Worm (Caenorhabditis elegans): ENCODE measurements around the gene ZK856.5.

Gene ZK856.5

DNA sequence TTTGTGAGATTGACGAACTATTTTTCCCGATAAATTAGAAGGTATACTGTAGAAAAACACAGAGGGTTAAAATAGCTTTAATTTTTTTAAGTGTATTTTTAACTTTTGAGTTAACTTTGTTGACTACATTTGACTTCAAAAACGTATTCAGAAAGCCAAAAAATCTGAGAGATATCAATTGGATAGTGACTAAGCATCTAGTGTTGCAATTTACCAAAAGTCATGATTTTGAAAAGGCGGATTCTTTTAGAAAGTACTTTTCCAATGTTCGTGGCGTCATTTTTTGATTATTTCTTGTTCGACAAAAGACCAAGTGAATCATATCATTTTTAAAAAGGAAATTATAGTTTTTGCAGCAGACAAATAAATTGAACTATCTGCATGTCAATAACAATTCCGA lies 21.1 kb downstream of the ZK856.5 start:
- TF ChIP-seq ceh-19 (GFP tag; optimal IDR thresholded peaks at IDR 0.05) (no peak), odd-2 (tag; optimal IDR thresholded peaks at IDR 0.05) (no peak), dmd-4 (tag; optimal IDR thresholded peaks at IDR 0.05; ENCODE audit: borderline replicate concordance) (no peak), npax-4 (tag; optimal IDR thresholded peaks at IDR 0.05) (no peak), sox-4 (tag; optimal IDR thresholded peaks at IDR 0.05) (no peak), pax-1 (tag; optimal IDR thresholded peaks at IDR 0.05) (no peak), unc-42 (tag; optimal IDR thresholded peaks at IDR 0.05) (no peak), ceh-48 (tag; optimal IDR thresholded peaks at IDR 0.05) (no peak), pha-2 (tag; optimal IDR thresholded peaks at IDR 0.05) (no peak), sox-2 (GFP tag; IDR thresholded peaks at IDR 0.05) (no peak), hlh-15 (tag; optimal IDR thresholded peaks at IDR 0.05) (no peak), mec-3 (tag; optimal IDR thresholded peaks at IDR 0.05; ENCODE audit: borderline replicate concordance) (no peak), gmeb-2 (tag; optimal IDR thresholded peaks at IDR 0.05) (no peak), fkh-6 (tag; optimal IDR thresholded peaks at IDR 0.05) (no peak), ceh-9 (tag; optimal IDR thresholded peaks at IDR 0.05) (no peak)

DNA sequence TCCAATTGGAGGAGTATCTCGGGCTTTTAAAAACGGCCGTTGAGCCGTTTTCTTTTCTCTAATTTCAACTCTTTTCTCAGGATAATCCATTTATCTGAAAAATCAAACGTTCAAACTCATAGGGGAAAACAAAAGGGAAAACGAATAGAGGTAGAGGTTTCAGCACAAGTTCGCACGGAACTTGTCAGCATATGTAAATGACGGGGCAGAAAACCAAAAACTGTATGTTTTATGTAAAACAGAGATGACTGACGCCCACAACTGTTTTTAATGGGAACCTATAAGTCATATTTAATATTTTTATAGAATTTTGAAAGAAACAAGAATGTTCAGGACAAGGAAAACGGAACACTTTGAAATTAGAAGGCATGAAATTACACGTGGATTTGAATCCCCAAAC lies 23.6 kb downstream of the ZK856.5 start, which contains the start of gene C51E3.6:
C51E3.6 (minus strand) TSS at position 101 of the 400 bp plus-strand sequence.
- TF ChIP-seq elt-4 (tag; optimal IDR thresholded peaks at IDR 0.05) (no peak), nhr-232 (tag; optimal IDR thresholded peaks at IDR 0.05) (no peak), sox-4 (tag; optimal IDR thresholded peaks at IDR 0.05) (no peak), pha-2 (tag; optimal IDR thresholded peaks at IDR 0.05) (no peak), madf-2 (tag; optimal IDR thresholded peaks at IDR 0.05) (no peak), tbx-2 (tag; optimal IDR thresholded peaks at IDR 0.05) (no peak), unc-3 (GFP tag; conservative IDR thresholded peaks at IDR 0.05) (no peak), unc-3 (tag; optimal IDR thresholded peaks at IDR 0.05) (no peak), tbx-7 (tag; optimal IDR thresholded peaks at IDR 0.05) (no peak), ceh-14 (tag; optimal IDR thresholded peaks at IDR 0.05) (no peak), Y22D7AL.16 (tag; optimal IDR thresholded peaks at IDR 0.05) (no peak), F13H6.1 (tag; optimal IDR thresholded peaks at IDR 0.05) (no peak), ztf-16 (tag; optimal IDR thresholded peaks at IDR 0.05) (no peak), odd-2 (tag; optimal IDR thresholded peaks at IDR 0.05) (no peak), ceh-2 (tag; optimal IDR thresholded peaks at IDR 0.05) (no peak)

DNA sequence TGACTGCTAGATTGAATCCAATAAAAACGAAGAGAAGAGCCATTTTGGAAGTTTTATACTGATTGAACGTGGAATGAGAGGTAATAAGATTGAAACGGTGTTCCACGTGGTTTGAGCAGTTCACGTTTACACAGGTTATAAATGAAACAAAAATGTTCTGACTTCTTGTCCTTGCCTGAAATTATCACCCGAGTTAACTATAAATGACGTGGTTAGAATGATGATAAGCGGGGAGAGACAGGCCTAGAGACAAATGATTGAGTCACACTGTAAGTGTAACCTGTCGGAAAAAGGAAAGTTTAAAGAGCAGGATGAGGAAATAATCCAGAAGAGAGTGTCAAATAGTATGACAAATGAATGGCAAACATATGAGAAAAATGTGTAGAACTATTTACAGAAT lies 29.0 kb downstream of the ZK856.5 start, which contains the start of gene C51E3.10:
C51E3.10 (minus strand) TSS at position 181 of the 400 bp plus-strand sequence.
- TF ChIP-seq ztf-16 (tag; optimal IDR thresholded peaks at IDR 0.05) = no peak
- TF ChIP-seq fkh-6 (tag; optimal IDR thresholded peaks at IDR 0.05) = no peak
- no peak for TF ChIP-seq elt-4 (tag; optimal IDR thresholded peaks at IDR 0.05)
- peak; percentile 29 for TF ChIP-seq elt-2 (tag; optimal IDR thresholded peaks at IDR 0.05)

DNA sequence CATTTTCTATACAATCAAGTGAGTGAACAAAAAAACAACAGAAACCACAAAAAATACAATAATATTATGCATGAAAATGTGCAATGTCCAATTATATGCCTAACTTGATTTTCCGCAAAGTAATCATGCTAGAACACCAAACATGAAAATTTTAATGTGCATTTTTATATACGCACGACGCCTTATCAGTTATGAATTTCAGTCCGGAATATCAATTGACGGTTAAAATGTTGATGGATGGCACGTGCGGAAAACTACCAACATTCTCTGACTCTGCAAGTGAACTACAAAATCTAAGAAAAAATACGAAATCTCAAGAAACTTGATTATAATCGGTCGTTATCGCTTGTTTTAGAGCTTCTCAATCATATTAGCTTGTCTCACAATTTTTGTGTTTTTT lies 30.0 kb downstream of the ZK856.5 start:
- TF ChIP-seq pha-4 (tag; optimal IDR thresholded peaks at IDR 0.05) = no peak
- no peak for TF ChIP-seq ceh-14 (tag; optimal IDR thresholded peaks at IDR 0.05)
- TF ChIP-seq C08G9.2 (tag; optimal IDR thresholded peaks at IDR 0.05) = no peak
- no peak for TF ChIP-seq mec-3 (tag; optimal IDR thresholded peaks at IDR 0.05; ENCODE audit: borderline replicate concordance)
- no peak for TF ChIP-seq dmd-4 (tag; optimal IDR thresholded peaks at IDR 0.05; ENCODE audit: borderline replicate concordance)
- TF ChIP-seq pax-1 (tag; optimal IDR thresholded peaks at IDR 0.05) = no peak
- TF ChIP-seq ceh-2 (tag; optimal IDR thresholded peaks at IDR 0.05) = no peak
- no peak for TF ChIP-seq pros-1 (tag; optimal IDR thresholded peaks at IDR 0.05)
- TF ChIP-seq nhr-232 (tag; optimal IDR thresholded peaks at IDR 0.05) = no peak
- TF ChIP-seq K09A11.1 (tag; optimal IDR thresholded peaks at IDR 0.05; ENCODE audit: insufficient read depth) = no peak
- no peak for TF ChIP-seq npax-4 (tag; optimal IDR thresholded peaks at IDR 0.05)
- TF ChIP-seq hlh-6 (tag; optimal IDR thresholded peaks at IDR 0.05) = no peak
- TF ChIP-seq pha-2 (tag; optimal IDR thresholded peaks at IDR 0.05) = no peak
- TF ChIP-seq tbx-2 (tag; optimal IDR thresholded peaks at IDR 0.05) = no peak
- no peak for TF ChIP-seq fkh-10 (GFP tag; optimal IDR thresholded peaks at IDR 0.05)
- no peak for TF ChIP-seq ceh-9 (tag; optimal IDR thresholded peaks at IDR 0.05)
- no peak for TF ChIP-seq ceh-34 (tag; optimal IDR thresholded peaks at IDR 0.05)
- TF ChIP-seq Y22D7AL.16 (tag; optimal IDR thresholded peaks at IDR 0.05) = no peak
- TF ChIP-seq F13H6.1 (tag; optimal IDR thresholded peaks at IDR 0.05) = no peak
- no peak for TF ChIP-seq C38D4.7 (GFP tag; optimal IDR thresholded peaks at IDR 0.05)

All from whole organism, late embryonic.